Fruit fly (Drosophila melanogaster) whole organism, prepupa: ENCODE measurements around the gene ATPsynB.

Source experiments
- Blimp-1 ChIP-seq: fragments of 200-800 bp; sonication (Bioruptor generic); optimal IDR thresholded peaks from 3 replicates; lab custom pipeline; 2017; ENCODE audit warnings: missing biosample characterization, missing genetic modification characterization, mild to moderate bottlenecking, moderate library complexity, missing genetic modification reagents
- CG10631 ChIP-seq: fragments of 200-800 bp; sonication (Bioruptor generic); optimal IDR thresholded peaks from 2 replicates; lab custom pipeline; 2016; ENCODE audit warnings: missing biosample characterization, missing genetic modification characterization
- CG11762 ChIP-seq: fragments of 200-800 bp; sonication (Bioruptor generic); optimal IDR thresholded peaks from 3 replicates; lab custom pipeline; 2016; ENCODE audit warnings: missing biosample characterization, missing genetic modification characterization; ENCODE audit not compliant: insufficient read depth
- CG11902 ChIP-seq: fragments of 200-800 bp; sonication (Bioruptor generic); optimal IDR thresholded peaks from 3 replicates; lab custom pipeline; 2016; ENCODE audit warnings: missing biosample characterization, missing genetic modification characterization
- CG15336 ChIP-seq: fragments of 200-800 bp; sonication (Bioruptor generic); IDR thresholded peaks from 2 replicates; pipeline ENCODE4 v1.3.6; 2022; ENCODE audit warnings: missing biosample characterization, missing genetic modification characterization
- CG3032 ChIP-seq: fragments of 200-800 bp; optimal IDR thresholded peaks from 2 replicates; lab custom pipeline; 2019; ENCODE audit warnings: missing biosample characterization, mild to moderate bottlenecking, missing genetic modification characterization, moderate library complexity
- CG31627 ChIP-seq: fragments of 200-800 bp; sonication (Bioruptor generic); optimal IDR thresholded peaks from 3 replicates; lab custom pipeline; 2016; ENCODE audit warnings: missing biosample characterization, missing genetic modification characterization
- CG32006 ChIP-seq: fragments of 200-800 bp; sonication (Bioruptor generic); optimal IDR thresholded peaks from 3 replicates; lab custom pipeline; 2017; ENCODE audit warnings: missing biosample characterization, mild to moderate bottlenecking, missing genetic modification characterization
- CG34406 ChIP-seq: fragments of 200-800 bp; sonication (Bioruptor generic); optimal IDR thresholded peaks from 3 replicates; lab custom pipeline; 2016; ENCODE audit warnings: missing biosample characterization, missing genetic modification characterization
- CG3919 ChIP-seq: fragments of 200-800 bp; sonication (Bioruptor generic); optimal IDR thresholded peaks from 3 replicates; lab custom pipeline; 2016; ENCODE audit warnings: missing biosample characterization, missing genetic modification characterization
- CG6163 ChIP-seq: fragments of 200-800 bp; sonication (Bioruptor generic); IDR thresholded peaks from 3 replicates; pipeline ENCODE4 v1.3.6; 2022; ENCODE audit warnings: missing biosample characterization, missing genetic modification characterization
- CG6276 ChIP-seq: fragments of 200-800 bp; sonication (Bioruptor generic); optimal IDR thresholded peaks from 2 replicates; lab custom pipeline; 2017; ENCODE audit warnings: missing biosample characterization, mild to moderate bottlenecking, missing genetic modification characterization
- CG6792 ChIP-seq: fragments of 200-800 bp; sonication (Bioruptor generic); optimal IDR thresholded peaks from 3 replicates; lab custom pipeline; 2016; ENCODE audit warnings: missing biosample characterization, missing genetic modification characterization
- CG6808 ChIP-seq: fragments of 200-800 bp; sonication (Bioruptor generic); optimal IDR thresholded peaks from 3 replicates; lab custom pipeline; 2017; ENCODE audit warnings: missing biosample characterization, missing genetic modification characterization, mild to moderate bottlenecking, moderate library complexity, missing genetic modification reagents
- CG6854 ChIP-seq: fragments of 200-800 bp; sonication (Bioruptor generic); optimal IDR thresholded peaks from 2 replicates; lab custom pipeline; 2017; ENCODE audit warnings: missing biosample characterization, mild to moderate bottlenecking, missing genetic modification characterization
- CG7368 ChIP-seq: fragments of 200-800 bp; sonication (Bioruptor generic); optimal IDR thresholded peaks from 3 replicates; lab custom pipeline; 2016; ENCODE audit warnings: missing biosample characterization, missing genetic modification characterization
- CG8119 ChIP-seq: fragments of 200-800 bp; sonication (Bioruptor generic); IDR thresholded peaks from 3 replicates; pipeline ENCODE4 v1.3.6; 2022; ENCODE audit warnings: missing biosample characterization, missing genetic modification characterization
- CG8319 ChIP-seq: fragments of 200-800 bp; sonication (Bioruptor generic); optimal IDR thresholded peaks from 3 replicates; lab custom pipeline; 2016; ENCODE audit warnings: missing biosample characterization, missing genetic modification characterization
- CG8632 ChIP-seq: fragments of 200-800 bp; sonication (Bioruptor generic); optimal IDR thresholded peaks from 3 replicates; lab custom pipeline; 2016; ENCODE audit warnings: missing biosample characterization, missing genetic modification characterization
- CG9139 ChIP-seq: fragments of 200-800 bp; sonication (Bioruptor generic); optimal IDR thresholded peaks from 3 replicates; lab custom pipeline; 2017; ENCODE audit warnings: missing biosample characterization, mild to moderate bottlenecking, missing genetic modification characterization
- Eip78C ChIP-seq: fragments of 200-800 bp; sonication (Bioruptor generic); peaks from one replicate; lab custom pipeline; 2016; ENCODE audit warnings: missing biosample characterization, missing genetic modification characterization
- Eip93F ChIP-seq: fragments of 200-800 bp; sonication (Bioruptor generic); optimal IDR thresholded peaks from 2 replicates; lab custom pipeline; 2016; ENCODE audit warnings: missing biosample characterization, mild to moderate bottlenecking, missing genetic modification characterization
- Ets21C ChIP-seq: fragments of 200-800 bp; sonication (Bioruptor generic); optimal IDR thresholded peaks from 3 replicates; lab custom pipeline; 2016; ENCODE audit warnings: missing biosample characterization, missing genetic modification characterization
- Ets96B ChIP-seq: fragments of 200-800 bp; optimal IDR thresholded peaks from 2 replicates; lab custom pipeline; 2019; ENCODE audit warnings: missing biosample characterization, mild to moderate bottlenecking, missing genetic modification characterization, moderate library complexity
- Gug ChIP-seq: fragments of 200-800 bp; sonication (Bioruptor generic); IDR thresholded peaks from 2 replicates; pipeline ENCODE4 v1.3.6; 2022; ENCODE audit warnings: missing biosample characterization, missing genetic modification characterization
- Hr38 ChIP-seq: sonication (Bioruptor generic); optimal IDR thresholded peaks from 2 replicates; lab custom pipeline; 2016; ENCODE audit warnings: missing biosample characterization, missing genetic modification characterization
- Hr39 ChIP-seq: fragments of 200-800 bp; sonication (Bioruptor generic); optimal IDR thresholded peaks from 2 replicates; lab custom pipeline; 2016; ENCODE audit warnings: missing biosample characterization, missing genetic modification characterization
- Hr4 ChIP-seq: fragments of 200-800 bp; sonication (Bioruptor generic); optimal IDR thresholded peaks from 3 replicates; lab custom pipeline; 2016; ENCODE audit warnings: missing biosample characterization, missing genetic modification characterization
- Lpt ChIP-seq: fragments of 200-800 bp; sonication (Bioruptor generic); optimal IDR thresholded peaks from 3 replicates; lab custom pipeline; 2016; ENCODE audit warnings: missing biosample characterization, missing genetic modification characterization
- Met ChIP-seq: fragments of 200-800 bp; sonication (Bioruptor generic); optimal IDR thresholded peaks from 3 replicates; lab custom pipeline; 2016; ENCODE audit warnings: missing biosample characterization, missing genetic modification characterization
- OdsH ChIP-seq: fragments of 200-800 bp; sonication (Bioruptor generic); optimal IDR thresholded peaks from 3 replicates; lab custom pipeline; 2016; ENCODE audit warnings: missing biosample characterization, missing genetic modification characterization
- Smox ChIP-seq: fragments of 200-800 bp; sonication (Bioruptor generic); optimal IDR thresholded peaks from 3 replicates; lab custom pipeline; 2016; ENCODE audit warnings: missing biosample characterization, missing genetic modification characterization
- Sox102F ChIP-seq: fragments of 200-800 bp; sonication (Bioruptor generic); optimal IDR thresholded peaks from 2 replicates; lab custom pipeline; 2016; ENCODE audit warnings: missing biosample characterization, mild to moderate bottlenecking, missing genetic modification characterization
- Sox14 ChIP-seq: fragments of 200-800 bp; sonication (Bioruptor generic); optimal IDR thresholded peaks from 3 replicates; lab custom pipeline; 2016; ENCODE audit warnings: missing biosample characterization, missing genetic modification characterization
- Sox15 ChIP-seq: fragments of 200-800 bp; sonication (Bioruptor generic); optimal IDR thresholded peaks from 3 replicates; lab custom pipeline; 2016; ENCODE audit warnings: missing biosample characterization, missing genetic modification characterization
- achi ChIP-seq: fragments of 200-800 bp; sonication (Bioruptor generic); optimal IDR thresholded peaks from 3 replicates; lab custom pipeline; 2016; ENCODE audit warnings: missing biosample characterization, missing genetic modification characterization
- acj6 ChIP-seq: fragments of 200-800 bp; sonication (Bioruptor generic); optimal IDR thresholded peaks from 3 replicates; lab custom pipeline; 2016; ENCODE audit warnings: missing biosample characterization, missing genetic modification characterization
- cyc ChIP-seq: fragments of 200-800 bp; sonication (Bioruptor generic); optimal IDR thresholded peaks from 3 replicates; lab custom pipeline; 2016; ENCODE audit warnings: missing biosample characterization, missing genetic modification characterization
- dac ChIP-seq: fragments of 200-800 bp; sonication (Bioruptor generic); optimal IDR thresholded peaks from 2 replicates; lab custom pipeline; 2017; ENCODE audit warnings: missing biosample characterization, mild to moderate bottlenecking, missing genetic modification characterization
- dsx ChIP-seq: fragments of 200-800 bp; optimal IDR thresholded peaks from 3 replicates; lab custom pipeline; 2019; ENCODE audit warnings: missing biosample characterization, mild to moderate bottlenecking, missing genetic modification characterization, moderate library complexity; ENCODE audit not compliant: poor library complexity, severe bottlenecking
- esn ChIP-seq: fragments of 200-800 bp; sonication (Bioruptor generic); optimal IDR thresholded peaks from 2 replicates; lab custom pipeline; 2016; ENCODE audit warnings: missing biosample characterization, mild to moderate bottlenecking, missing genetic modification characterization, moderate library complexity
- fd59A ChIP-seq: fragments of 200-800 bp; sonication (Bioruptor generic); optimal IDR thresholded peaks from 2 replicates; lab custom pipeline; 2017; ENCODE audit warnings: missing biosample characterization, mild to moderate bottlenecking, missing genetic modification characterization, missing genetic modification reagents
- fd85E ChIP-seq: fragments of 200-800 bp; sonication (Bioruptor generic); optimal IDR thresholded peaks from 3 replicates; lab custom pipeline; 2016; ENCODE audit warnings: missing biosample characterization, missing genetic modification characterization
- fkh ChIP-seq: fragments of 200-800 bp; sonication (Bioruptor generic); optimal IDR thresholded peaks from 3 replicates; lab custom pipeline; 2017; ENCODE audit warnings: missing biosample characterization, mild to moderate bottlenecking, missing genetic modification characterization, moderate library complexity
- lz ChIP-seq: fragments of 200-800 bp; sonication (Bioruptor generic); optimal IDR thresholded peaks from 3 replicates; lab custom pipeline; 2016; ENCODE audit warnings: missing biosample characterization, missing genetic modification characterization
- net ChIP-seq: fragments of 200-800 bp; sonication (Bioruptor generic); optimal IDR thresholded peaks from 3 replicates; lab custom pipeline; 2016; ENCODE audit warnings: missing biosample characterization, missing genetic modification characterization
- salr ChIP-seq, 2 experiments: fragments of 200-800 bp; sonication (Bioruptor generic); optimal IDR thresholded peaks; 3 replicates each; lab custom pipeline; 2016 to 2018; ENCODE audit warnings: missing biosample characterization in 2 of 2, missing genetic modification characterization in 2 of 2, mild to moderate bottlenecking in 1 of 2
- ss ChIP-seq, 2 experiments: fragments of 200-800 bp; sonication (Bioruptor generic); optimal IDR thresholded peaks; 2 replicates in 1 of 2; 3 replicates in 1 of 2; lab custom pipeline; 2017 to 2018; ENCODE audit warnings: mild to moderate bottlenecking in 2 of 2, missing biosample characterization in 2 of 2, missing genetic modification characterization in 2 of 2, moderate library complexity in 1 of 2
- svp ChIP-seq: fragments of 200-800 bp; sonication (Bioruptor generic); peaks from one replicate; lab custom pipeline; 2016; ENCODE audit warnings: missing biosample characterization, missing genetic modification characterization
- topi ChIP-seq: fragments of 200-800 bp; sonication (Bioruptor generic); optimal IDR thresholded peaks from 3 replicates; lab custom pipeline; 2016; ENCODE audit warnings: missing biosample characterization, missing genetic modification characterization

The ATPsynB gene

DNA sequence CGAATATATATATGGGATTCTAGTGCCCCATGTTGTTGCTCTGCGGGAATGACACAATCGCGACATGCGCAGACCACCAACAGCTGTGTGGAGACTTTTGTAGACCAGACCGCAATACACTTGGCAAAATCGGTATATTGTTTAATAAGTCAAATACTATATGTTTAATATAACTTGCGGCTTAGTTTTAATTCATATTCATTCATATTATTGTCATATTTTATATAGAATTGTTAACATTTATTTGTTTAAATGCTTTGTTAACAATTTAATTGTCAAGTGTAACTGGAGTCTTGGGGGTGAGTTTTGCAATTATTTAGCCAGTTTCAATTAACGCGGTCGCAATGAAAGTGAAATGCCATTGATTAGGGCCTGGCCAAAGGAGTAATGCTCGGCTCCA is 9.8 kb downstream of the ATPsynB start (continued):
- TF ChIP-seq dac (GFP tag; lab: Kevin White, UChicago) (no peak), cyc (no peak), CG3919 (GFP tag; lab: Kevin White, UChicago) (peak; percentile 54), Blimp-1 (GFP tag; lab: Kevin White, UChicago) (peak; percentile 47), CG32006 (GFP tag; lab: Kevin White, UChicago) (peak; percentile 44), CG31627 (GFP tag; lab: Kevin White, UChicago) (no peak), topi (peak; percentile 35), fd59A (GFP tag; lab: Kevin White, UChicago) (no peak), fkh (no peak), Smox (GFP tag; lab: Kevin White, UChicago) (no peak), Ets96B (peak; percentile 51)

DNA sequence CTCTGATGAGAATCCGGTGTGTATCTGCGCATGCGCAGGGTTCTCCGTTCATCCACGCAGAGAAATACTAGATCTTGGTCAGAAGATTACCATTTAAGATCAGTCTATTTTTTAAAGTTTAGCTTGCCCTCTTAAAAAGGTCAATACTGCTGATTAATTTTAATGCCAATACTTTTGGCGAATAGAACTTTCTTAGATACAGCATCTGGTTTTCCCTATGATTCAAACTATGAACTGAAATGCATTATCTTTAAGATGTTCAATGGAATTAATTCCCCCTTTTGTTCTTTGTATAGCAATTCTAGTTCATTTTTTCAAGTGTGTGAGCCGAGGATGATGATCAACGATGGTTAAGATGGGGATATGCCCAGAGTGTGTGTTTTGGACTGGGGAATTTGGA is 12.5 kb downstream of the ATPsynB start:
- TF ChIP-seq CG8119: peak; percentile 57
- TF ChIP-seq CG6808 (GFP tag; lab: Kevin White, UChicago): peak; percentile 85
- TF ChIP-seq CG10631: peak; percentile 62
- peak; percentile 73 for TF ChIP-seq topi
- TF ChIP-seq CG8319 (GFP tag; lab: Kevin White, UChicago): no peak
- TF ChIP-seq CG3919 (GFP tag; lab: Kevin White, UChicago): peak; percentile 73
- peak; percentile 76 for TF ChIP-seq svp (GFP tag; lab: Kevin White, UChicago)
- TF ChIP-seq CG3032 (tag; lab: Kevin White, UChicago): peak; percentile 83
- peak; percentile 43 for TF ChIP-seq CG7368 (GFP tag; lab: Kevin White, UChicago)
- peak; percentile 33 to 37 for TF ChIP-seq ss (GFP tag; optimal IDR thresholded peaks at IDR 0.05; lab: Kevin White, UChicago)
- peak; percentile 42 for TF ChIP-seq Hr39 (GFP tag; lab: Kevin White, UChicago)
- peak; percentile 35 for TF ChIP-seq Lpt (GFP tag; lab: Kevin White, UChicago)
- peak; percentile 55 for TF ChIP-seq Sox102F (GFP tag; lab: Kevin White, UChicago)
- TF ChIP-seq Hr4 (GFP tag; lab: Kevin White, UChicago): no peak
- TF ChIP-seq Gug (GFP tag; lab: Robert Waterston, UW): no peak
- TF ChIP-seq Met (GFP tag; lab: Kevin White, UChicago): peak; percentile 69
- peak; percentile 33 for TF ChIP-seq acj6 (GFP tag; lab: Kevin White, UChicago)
- peak; percentile 22 for TF ChIP-seq CG9139 (GFP tag; lab: Kevin White, UChicago)
- no peak for TF ChIP-seq CG6854
- TF ChIP-seq CG11902: peak; percentile 31
- TF ChIP-seq CG11762 (GFP tag; lab: Kevin White, UChicago): peak; percentile 53
- peak; percentile 54 for TF ChIP-seq Smox (GFP tag; lab: Kevin White, UChicago)
- no peak for TF ChIP-seq CG6276 (GFP tag; lab: Kevin White, UChicago)
- peak; percentile 76 for TF ChIP-seq Ets96B
- TF ChIP-seq Ets21C (GFP tag; lab: Kevin White, UChicago): peak; percentile 37
- TF ChIP-seq Eip93F (GFP tag; lab: Kevin White, UChicago): no peak
- peak; percentile 44 for TF ChIP-seq achi
- peak; percentile 41 for TF ChIP-seq dsx (GFP tag; lab: Kevin White, UChicago)
- TF ChIP-seq salr (GFP tag; optimal IDR thresholded peaks at IDR 0.05; lab: Kevin White, UChicago): peak in 1 of 2 experiments; percentile 69
- no peak for TF ChIP-seq CG8632 (GFP tag; lab: Kevin White, UChicago)
- peak; percentile 10 for TF ChIP-seq net
- peak; percentile 9; the same call in 1 of the 2 replicates for TF ChIP-seq CG15336 (GFP tag; lab: Robert Waterston, UW)
- peak; percentile 60 for TF ChIP-seq Sox14
- peak; percentile 82 for TF ChIP-seq Eip78C (GFP tag; lab: Kevin White, UChicago)
- peak; percentile 55 for TF ChIP-seq Blimp-1 (GFP tag; lab: Kevin White, UChicago)
- TF ChIP-seq fd85E (GFP tag; lab: Kevin White, UChicago): no peak
- peak; percentile 42; the same call in 1 of the 3 replicates for TF ChIP-seq CG6163 (GFP tag; lab: Robert Waterston, UW)
- TF ChIP-seq CG6792 (GFP tag; lab: Kevin White, UChicago): peak; percentile 3
- no peak for TF ChIP-seq Sox15
- TF ChIP-seq CG34406 (GFP tag; lab: Kevin White, UChicago): no peak
- peak; percentile 15 for TF ChIP-seq OdsH
- TF ChIP-seq esn (GFP tag; lab: Kevin White, UChicago): peak; percentile 67
- TF ChIP-seq lz (GFP tag; lab: Kevin White, UChicago): peak; percentile 66
- peak; percentile 28 for TF ChIP-seq fd59A (GFP tag; lab: Kevin White, UChicago)
- TF ChIP-seq Hr38: no peak
